Worm (Caenorhabditis elegans) whole organism, L4 larva: ENCODE measurements around the gene mrps-18A.

Source experiments
- D1046.2 ChIP-seq: fragments of 200-800 bp; sonication (Bioruptor generic); IDR thresholded peaks from 2 replicates; pipeline ENCODE4 v1.3.6; 2022; ENCODE audit warnings: missing genetic modification characterization, missing compliant biosample characterization
- F10B5.3 ChIP-seq: sonication (generic microtip); optimal IDR thresholded peaks from 2 replicates; lab custom pipeline; 2016; ENCODE audit warnings: mild to moderate bottlenecking, missing genetic modification characterization, missing compliant biosample characterization
- F26F4.8 ChIP-seq: fragments of 200-800 bp; sonication (Bioruptor generic); conservative IDR thresholded peaks from 2 replicates; pipeline ENCODE4 v1.3.6; 2022; ENCODE audit warnings: missing genetic modification characterization, missing compliant biosample characterization
- F37D6.2 ChIP-seq: sonication (generic microtip); optimal IDR thresholded peaks from 2 replicates; lab custom pipeline; 2016; ENCODE audit warnings: mild to moderate bottlenecking, missing genetic modification characterization, missing compliant biosample characterization
- F49E8.2 ChIP-seq: sonication (generic microtip); optimal IDR thresholded peaks from 2 replicates; lab custom pipeline; 2016; ENCODE audit warnings: missing compliant biosample characterization, mild to moderate bottlenecking, missing genetic modification characterization, borderline replicate concordance
- R02D3.7 ChIP-seq: fragments of 150-350 bp; sonication (generic microtip); optimal IDR thresholded peaks from 3 replicates; lab custom pipeline; 2014; ENCODE audit warnings: missing biosample characterization, missing genetic modification characterization
- T20F7.1 ChIP-seq: fragments of 200-800 bp; sonication (Bioruptor generic); optimal IDR thresholded peaks from 2 replicates; lab custom pipeline; 2018; ENCODE audit warnings: mild to moderate bottlenecking, missing genetic modification characterization, missing compliant biosample characterization
- T26A8.4 ChIP-seq: fragments of 200-800 bp; sonication (Bioruptor generic); IDR thresholded peaks from 2 replicates; pipeline ENCODE4 v1.3.6; 2022; ENCODE audit warnings: missing genetic modification characterization, missing compliant biosample characterization
- Y48G9A.11 ChIP-seq: fragments of 200-800 bp; sonication (Bioruptor generic); IDR thresholded peaks from 2 replicates; pipeline ENCODE4 v1.3.6; 2022; ENCODE audit warnings: missing genetic modification reagents, missing genetic modification characterization, missing compliant biosample characterization
- Y5F2A.4 ChIP-seq: fragments of 200-800 bp; sonication (Bioruptor generic); optimal IDR thresholded peaks from 2 replicates; lab custom pipeline; 2018; ENCODE audit warnings: mild to moderate bottlenecking, missing genetic modification characterization, missing compliant biosample characterization
- Y75B8A.6 ChIP-seq: fragments of 200-800 bp; sonication (Bioruptor generic); IDR thresholded peaks from 2 replicates; pipeline ENCODE4 v1.3.6; 2022; ENCODE audit warnings: missing genetic modification reagents, missing genetic modification characterization, missing compliant biosample characterization
- ZK337.2 ChIP-seq: fragments of 200-800 bp; sonication (Bioruptor generic); IDR thresholded peaks from 2 replicates; pipeline ENCODE4 v1.3.6; 2022; ENCODE audit warnings: missing genetic modification reagents, missing genetic modification characterization, missing compliant biosample characterization
- ZK546.5 ChIP-seq, 2 experiments: sonication (generic microtip); optimal IDR thresholded peaks; 2 replicates each; lab custom pipeline; 2017; ENCODE audit warnings: missing biosample characterization in 2 of 2, missing genetic modification characterization in 2 of 2
- aha-1 ChIP-seq: fragments of 150-350 bp; peaks from one replicate; lab custom pipeline; 2014; ENCODE audit warnings: missing biosample characterization, missing genetic modification characterization
- arid-1 ChIP-seq: fragments of 200-800 bp; sonication (Bioruptor generic); conservative IDR thresholded peaks from 2 replicates; pipeline ENCODE4 v1.3.6; 2022; ENCODE audit warnings: missing genetic modification reagents, missing genetic modification characterization, missing compliant biosample characterization
- attf-4 ChIP-seq: sonication (generic microtip); optimal IDR thresholded peaks from 3 replicates; lab custom pipeline; 2017; ENCODE audit warnings: missing biosample characterization, missing genetic modification characterization
- ceh-20 ChIP-seq: fragments of 200-800 bp; sonication (Bioruptor generic); IDR thresholded peaks from 2 replicates; pipeline ENCODE4 v1.3.6; 2022; ENCODE audit warnings: missing genetic modification reagents, missing genetic modification characterization, missing compliant biosample characterization
- ceh-28 ChIP-seq: fragments of 150-350 bp; optimal IDR thresholded peaks from 2 replicates; lab custom pipeline; 2014; ENCODE audit warnings: missing biosample characterization, missing genetic modification reagents, missing genetic modification characterization
- ceh-32 ChIP-seq: sonication (generic microtip); optimal IDR thresholded peaks from 2 replicates; lab custom pipeline; 2016; ENCODE audit warnings: mild to moderate bottlenecking, missing genetic modification characterization, missing compliant biosample characterization; ENCODE audit not compliant: poor library complexity
- ctbp-1 ChIP-seq: fragments of 200-800 bp; sonication (Bioruptor generic); IDR thresholded peaks from 2 replicates; pipeline ENCODE4 v1.3.6; 2022; ENCODE audit warnings: missing genetic modification reagents, missing genetic modification characterization, missing compliant biosample characterization
- daf-16 ChIP-seq, 3 experiments: sonication (generic microtip); optimal IDR thresholded peaks; 2 replicates each; lab custom pipeline; 2016 to 2017; ENCODE audit warnings: missing genetic modification characterization in 3 of 3, missing genetic modification reagents in 3 of 3, mild to moderate bottlenecking in 2 of 3, missing compliant biosample characterization in 2 of 3, missing biosample characterization in 1 of 3, moderate library complexity in 1 of 3
- daf-19 ChIP-seq: fragments of 200-800 bp; sonication (Bioruptor generic); conservative IDR thresholded peaks from 2 replicates; pipeline ENCODE4 v1.3.6; 2022; ENCODE audit warnings: missing genetic modification characterization, missing compliant biosample characterization
- dmd-6 ChIP-seq: fragments of 200-800 bp; sonication (Bioruptor generic); IDR thresholded peaks from 2 replicates; pipeline ENCODE4 v1.3.6; 2022; ENCODE audit warnings: missing genetic modification reagents, missing genetic modification characterization, missing compliant biosample characterization
- dmd-8 ChIP-seq: fragments of 200-800 bp; sonication (Bioruptor generic); IDR thresholded peaks from 2 replicates; pipeline ENCODE4 v1.3.6; 2022; ENCODE audit warnings: missing genetic modification characterization, missing compliant biosample characterization
- dmd-9 ChIP-seq: fragments of 200-800 bp; sonication (Bioruptor generic); IDR thresholded peaks from 2 replicates; pipeline ENCODE4 v1.3.6; 2022; ENCODE audit warnings: missing genetic modification reagents, missing genetic modification characterization, missing compliant biosample characterization
- egl-27 ChIP-seq: sonication (generic microtip); optimal IDR thresholded peaks from 3 replicates; lab custom pipeline; 2017; ENCODE audit warnings: missing biosample characterization, missing genetic modification reagents, missing genetic modification characterization
- jun-1 ChIP-seq: fragments of 150-350 bp; optimal IDR thresholded peaks from 2 replicates; lab custom pipeline; 2014; ENCODE audit warnings: missing biosample characterization, missing genetic modification reagents, missing genetic modification characterization
- lin-15B ChIP-seq: fragments of 150-350 bp; sonication (generic microtip); optimal IDR thresholded peaks from 3 replicates; lab custom pipeline; 2014; ENCODE audit warnings: missing biosample characterization, missing genetic modification characterization
- lin-39 ChIP-seq: fragments of 150-350 bp; optimal IDR thresholded peaks from 2 replicates; lab custom pipeline; 2014; ENCODE audit warnings: missing biosample characterization, missing genetic modification reagents, missing genetic modification characterization
- madf-5 ChIP-seq, 2 experiments: fragments of 200-800 bp; sonication (Bioruptor generic); IDR thresholded peaks; 2 replicates each; pipeline ENCODE4 v1.3.6; 2022; ENCODE audit warnings: missing compliant biosample characterization in 2 of 2, missing genetic modification characterization in 2 of 2
- mxl-2 ChIP-seq: fragments of 200-800 bp; sonication (Bioruptor generic); conservative IDR thresholded peaks from 2 replicates; pipeline ENCODE4 v1.3.6; 2022; ENCODE audit warnings: missing genetic modification reagents, missing genetic modification characterization, missing compliant biosample characterization
- mxl-3 ChIP-seq: fragments of 200-800 bp; sonication (Bioruptor generic); optimal IDR thresholded peaks from 2 replicates; lab custom pipeline; 2018; ENCODE audit warnings: mild to moderate bottlenecking, missing genetic modification characterization, missing compliant biosample characterization
- nhr-102 ChIP-seq: sonication (generic microtip); optimal IDR thresholded peaks from 2 replicates; lab custom pipeline; 2016; ENCODE audit warnings: mild to moderate bottlenecking, missing genetic modification characterization, moderate library complexity, missing compliant biosample characterization
- nhr-111 ChIP-seq: fragments of 200-800 bp; sonication (Bioruptor generic); optimal IDR thresholded peaks from 2 replicates; lab custom pipeline; 2018; ENCODE audit warnings: mild to moderate bottlenecking, missing genetic modification characterization, missing compliant biosample characterization
- nhr-25 ChIP-seq: sonication (generic microtip); optimal IDR thresholded peaks from 2 replicates; lab custom pipeline; 2017; ENCODE audit warnings: missing genetic modification characterization, mild to moderate bottlenecking, missing compliant biosample characterization, antibody characterized with exemption, moderate library complexity, borderline replicate concordance; ENCODE audit not compliant: insufficient read depth
- nhr-28 ChIP-seq: fragments of 150-350 bp; optimal IDR thresholded peaks from 2 replicates; lab custom pipeline; 2014; ENCODE audit warnings: missing biosample characterization, missing genetic modification characterization
- nhr-76 ChIP-seq: fragments of 150-350 bp; optimal IDR thresholded peaks from 2 replicates; lab custom pipeline; 2014; ENCODE audit warnings: missing biosample characterization, missing genetic modification characterization
- php-3 ChIP-seq: fragments of 200-800 bp; sonication (Bioruptor generic); IDR thresholded peaks from 2 replicates; pipeline ENCODE4 v1.3.6; 2022; ENCODE audit warnings: missing genetic modification reagents, missing genetic modification characterization, missing compliant biosample characterization
- pqm-1 ChIP-seq: sonication (generic microtip); optimal IDR thresholded peaks from 2 replicates; lab custom pipeline; 2017; ENCODE audit warnings: missing biosample characterization, missing genetic modification characterization
- rbr-2 ChIP-seq: sonication (generic microtip); optimal IDR thresholded peaks from 2 replicates; lab custom pipeline; 2016; ENCODE audit warnings: missing genotype, missing genetic modification characterization, missing compliant biosample characterization
- set-16 ChIP-seq: fragments of 200-800 bp; sonication (Bioruptor generic); IDR thresholded peaks from 2 replicates; pipeline ENCODE4 v1.3.6; 2022; ENCODE audit warnings: missing genetic modification reagents, missing genetic modification characterization, missing compliant biosample characterization
- skn-1 ChIP-seq: fragments of 150-350 bp; optimal IDR thresholded peaks from 2 replicates; lab custom pipeline; 2014; ENCODE audit warnings: missing biosample characterization, missing genetic modification characterization
- spr-1 ChIP-seq: sonication (generic microtip); optimal IDR thresholded peaks from 2 replicates; lab custom pipeline; 2016; ENCODE audit warnings: mild to moderate bottlenecking, missing genetic modification characterization, missing compliant biosample characterization
- spr-3 ChIP-seq: fragments of 200-800 bp; sonication (Bioruptor generic); optimal IDR thresholded peaks from 2 replicates; lab custom pipeline; 2018; ENCODE audit warnings: mild to moderate bottlenecking, missing genetic modification characterization, missing compliant biosample characterization
- tra-1 ChIP-seq: fragments of 200-800 bp; sonication (Bioruptor generic); IDR thresholded peaks from 2 replicates; pipeline ENCODE4 v1.3.6; 2022; ENCODE audit warnings: missing genetic modification reagents, missing genetic modification characterization, missing compliant biosample characterization
- unc-130 ChIP-seq: sonication (generic microtip); optimal IDR thresholded peaks from 2 replicates; lab custom pipeline; 2016; ENCODE audit warnings: missing genetic modification reagents, missing genetic modification characterization, missing compliant biosample characterization
- zag-1 ChIP-seq: fragments of 150-350 bp; optimal IDR thresholded peaks from 2 replicates; lab custom pipeline; 2014; ENCODE audit warnings: missing biosample characterization, missing genetic modification characterization
- zfp-3 ChIP-seq: fragments of 200-800 bp; sonication (Bioruptor generic); conservative IDR thresholded peaks from 2 replicates; pipeline ENCODE4 v1.3.6; 2022; ENCODE audit warnings: missing genetic modification reagents, missing genetic modification characterization, missing compliant biosample characterization
- zip-11 ChIP-seq: fragments of 200-800 bp; sonication (Bioruptor generic); IDR thresholded peaks from 2 replicates; pipeline ENCODE4 v1.3.6; 2022; ENCODE audit warnings: missing genetic modification characterization, missing compliant biosample characterization
- ztf-11 ChIP-seq: fragments of 150-350 bp; optimal IDR thresholded peaks from 2 replicates; lab custom pipeline; 2014; ENCODE audit warnings: missing biosample characterization, missing genetic modification characterization
- ztf-7 ChIP-seq: fragments of 150-350 bp; optimal IDR thresholded peaks from 2 replicates; lab custom pipeline; 2014; ENCODE audit warnings: missing biosample characterization, missing genetic modification characterization

The mrps-18A gene

DNA sequence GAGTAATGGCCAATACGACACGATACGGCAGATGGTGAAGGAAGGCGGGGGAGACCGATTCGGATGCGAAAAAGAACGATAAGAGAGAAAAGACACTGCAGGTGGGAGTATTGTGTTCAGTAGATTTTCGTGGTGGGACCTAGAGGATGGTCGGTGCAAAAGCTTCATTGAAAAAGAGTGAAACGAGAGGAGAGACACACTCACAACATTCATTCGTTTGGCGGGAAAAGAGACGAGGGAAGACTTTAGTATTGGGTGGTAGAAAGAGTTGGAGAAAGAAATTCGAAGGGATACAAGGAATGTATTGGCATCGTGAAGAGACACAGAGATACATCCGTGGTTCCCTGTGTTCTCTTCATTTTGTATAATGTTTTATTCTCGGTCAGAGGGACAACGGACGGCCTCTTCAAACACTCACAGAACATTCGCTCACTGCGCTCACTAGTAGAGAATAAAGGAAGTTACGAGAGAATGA, 24.7 kb upstream of the mrps-18A start (continued):
- no peak for TF ChIP-seq jun-1 (tag; lab: Kevin White, UChicago)
- TF ChIP-seq unc-130 (GFP tag; lab: Kevin White, UChicago) = no peak
- TF ChIP-seq R02D3.7 (tag; lab: Kevin White, UChicago) = no peak
- TF ChIP-seq aha-1 = peak; percentile 86
- no peak for TF ChIP-seq D1046.2 (GFP tag; lab: Robert Waterston, UW)
- TF ChIP-seq zfp-3 = no peak
- no peak for TF ChIP-seq dmd-9 (GFP tag; lab: Robert Waterston, UW)
- TF ChIP-seq spr-3 (GFP tag; lab: Kevin White, UChicago) = no peak
- TF ChIP-seq F10B5.3 = no peak
- TF ChIP-seq zag-1 = no peak
- TF ChIP-seq arid-1 (GFP tag; lab: Robert Waterston, UW) = peak; percentile 27; the same call in 1 of the 2 replicates
- TF ChIP-seq spr-1 (tag; lab: Kevin White, UChicago) = no peak
- no peak for TF ChIP-seq daf-19
- TF ChIP-seq F26F4.8 (GFP tag; lab: Robert Waterston, UW) = no peak
- peak; percentile 51 for TF ChIP-seq T26A8.4 (GFP tag; lab: Robert Waterston, UW)
- TF ChIP-seq set-16 (GFP tag; lab: Robert Waterston, UW) = no peak
- TF ChIP-seq egl-27 (tag; lab: Kevin White, UChicago) = no peak
- no peak for TF ChIP-seq attf-4
- TF ChIP-seq ceh-28 (tag; lab: Kevin White, UChicago) = no peak
- peak; percentile 50 for TF ChIP-seq F37D6.2
- peak; percentile 40 for TF ChIP-seq nhr-102 (tag; lab: Kevin White, UChicago)
- no peak for TF ChIP-seq lin-39 (tag; lab: Kevin White, UChicago)
- no peak for TF ChIP-seq Y5F2A.4
- peak; percentile 59 for TF ChIP-seq nhr-25 (tag; lab: Kevin White, UChicago)
- peak; percentile 81 for TF ChIP-seq rbr-2 (tag; lab: Kevin White, UChicago)
- no peak for TF ChIP-seq nhr-111 (GFP tag; lab: Kevin White, UChicago)
- TF ChIP-seq Y75B8A.6 (GFP tag; lab: Robert Waterston, UW) = no peak
- 0 out of 2 replicates have a peak, but pooled peaks have one; percentile 17 for TF ChIP-seq tra-1
- no peak for TF ChIP-seq ZK546.5 (tag; optimal IDR thresholded peaks at IDR 0.05; lab: Kevin White, UChicago)
- no peak for TF ChIP-seq nhr-76 (tag; lab: Kevin White, UChicago)
- TF ChIP-seq pqm-1 = peak; percentile 3
- no peak for TF ChIP-seq dmd-8 (GFP tag; lab: Robert Waterston, UW)
- TF ChIP-seq madf-5 (GFP tag; IDR thresholded peaks at IDR 0.05; lab: Robert Waterston, UW) = no peak
- TF ChIP-seq dmd-6 (GFP tag; lab: Robert Waterston, UW) = peak; percentile 53; the same call in 1 of the 2 replicates
- TF ChIP-seq mxl-2 (GFP tag; lab: Robert Waterston, UW) = no peak
- peak; percentile 72 for TF ChIP-seq T20F7.1
- TF ChIP-seq F49E8.2 (tag; lab: Kevin White, UChicago) = no peak
- TF ChIP-seq ceh-20 (GFP tag; lab: Robert Waterston, UW) = 0 out of 2 replicates have a peak, but pooled peaks have one; percentile 14
- peak; percentile 66 for TF ChIP-seq nhr-28 (tag; lab: Kevin White, UChicago)
- TF ChIP-seq lin-15B (tag; lab: Kevin White, UChicago) = no peak
- no peak for TF ChIP-seq ceh-32 (tag; lab: Kevin White, UChicago)
- TF ChIP-seq daf-16 (GFP tag; optimal IDR thresholded peaks at IDR 0.05; lab: Kevin White, UChicago) = peak in 1 of 2 experiments; percentile 28
- peak; percentile 15 for TF ChIP-seq daf-16 (tag; optimal IDR thresholded peaks at IDR 0.05; lab: Kevin White, UChicago)
- TF ChIP-seq Y48G9A.11 (GFP tag; lab: Robert Waterston, UW) = no peak
- TF ChIP-seq ztf-7 (tag; lab: Kevin White, UChicago) = peak; percentile 50
- no peak for TF ChIP-seq skn-1
- no peak for TF ChIP-seq ZK337.2 (GFP tag; lab: Robert Waterston, UW)
- TF ChIP-seq ctbp-1 = peak; percentile 65
- no peak for TF ChIP-seq ztf-11 (tag; lab: Kevin White, UChicago)
- no peak for TF ChIP-seq zip-11 (GFP tag; lab: Robert Waterston, UW)
- TF ChIP-seq mxl-3 (GFP tag; lab: Kevin White, UChicago) = peak; percentile 71
- no peak for TF ChIP-seq php-3
